Worm (Caenorhabditis elegans) whole organism, L1 larva: ENCODE measurements around the gene Y75B12B.13.

Experiments used
- Y116A8C.19 ChIP-seq: sonication (generic microtip); optimal IDR thresholded peaks from 2 replicates; lab custom pipeline; 2016; ENCODE audit warnings: missing compliant biosample characterization, missing genetic modification characterization, borderline replicate concordance
- aha-1 ChIP-seq: fragments of 150-350 bp; optimal IDR thresholded peaks from 2 replicates; lab custom pipeline; 2014; ENCODE audit warnings: missing biosample characterization, missing genetic modification characterization
- ama-1 ChIP-seq: fragments of 150-350 bp; optimal IDR thresholded peaks from 2 replicates; lab custom pipeline; 2014
- blmp-1 ChIP-seq: fragments of 150-350 bp; optimal IDR thresholded peaks from 2 replicates; lab custom pipeline; 2014; ENCODE audit warnings: missing biosample characterization, missing genetic modification characterization
- ceh-63 ChIP-seq: fragments of 200-800 bp; sonication (Bioruptor generic); optimal IDR thresholded peaks from 2 replicates; lab custom pipeline; 2018; ENCODE audit warnings: mild to moderate bottlenecking, missing genetic modification characterization, missing compliant biosample characterization
- ceh-82 ChIP-seq, 3 experiments: fragments of 150-350 bp in 1 of 3; sonication (generic microtip) in 2 of 3; optimal IDR thresholded peaks; 2 replicates each; lab custom pipeline; 2014 to 2017; ENCODE audit warnings: missing biosample characterization in 3 of 3, missing genetic modification characterization in 3 of 3
- ceh-88 ChIP-seq: fragments of 200-800 bp; sonication (Bioruptor generic); IDR thresholded peaks from 2 replicates; pipeline ENCODE4 v1.3.6; 2022; ENCODE audit warnings: missing genetic modification characterization, missing compliant biosample characterization
- ces-1 ChIP-seq: fragments of 150-350 bp; optimal IDR thresholded peaks from 2 replicates; lab custom pipeline; 2014; ENCODE audit warnings: missing biosample characterization, missing genetic modification reagents, missing genetic modification characterization
- dsc-1 ChIP-seq: sonication (generic microtip); optimal IDR thresholded peaks from 2 replicates; lab custom pipeline; 2016; ENCODE audit warnings: mild to moderate bottlenecking, missing genetic modification characterization, missing compliant biosample characterization
- efl-1 ChIP-seq, 4 experiments: fragments of 150-350 bp; optimal IDR thresholded peaks in 3 of 4; peaks in 1 of 4; 1 replicate in 1 of 4; 2 replicates in 3 of 4; lab custom pipeline; 2014; ENCODE audit warnings: missing biosample characterization in 2 of 4, missing genetic modification characterization in 2 of 4, missing genetic modification reagents in 2 of 4
- egl-13 ChIP-seq: sonication (generic microtip); optimal IDR thresholded peaks from 2 replicates; lab custom pipeline; 2016; ENCODE audit warnings: missing genotype, missing genetic modification reagents, missing genetic modification characterization, missing compliant biosample characterization
- egl-27 ChIP-seq, 2 experiments: fragments of 150-350 bp in 1 of 2; sonication (generic microtip); optimal IDR thresholded peaks; 3 replicates each; lab custom pipeline; 2017 to 2018; ENCODE audit warnings: missing biosample characterization in 2 of 2, missing genetic modification characterization in 2 of 2, missing genetic modification reagents in 2 of 2
- elt-2 ChIP-seq: sonication (generic microtip); optimal IDR thresholded peaks from 2 replicates; lab custom pipeline; 2016; ENCODE audit warnings: missing genetic modification characterization, mild to moderate bottlenecking, inconsistent platforms, missing compliant biosample characterization, missing genetic modification reagents
- ets-5 ChIP-seq: fragments of 200-800 bp; sonication (Bioruptor generic); IDR thresholded peaks from 2 replicates; pipeline ENCODE4 v1.3.6; 2022; ENCODE audit warnings: missing genetic modification characterization, missing compliant biosample characterization
- fkh-10 ChIP-seq: sonication (generic microtip); optimal IDR thresholded peaks from 2 replicates; lab custom pipeline; 2017; ENCODE audit warnings: missing biosample characterization, missing genetic modification reagents, missing genetic modification characterization
- fkh-8 ChIP-seq: sonication (generic microtip); optimal IDR thresholded peaks from 2 replicates; lab custom pipeline; 2016; ENCODE audit warnings: mild to moderate bottlenecking, missing genetic modification characterization, missing compliant biosample characterization
- fos-1 ChIP-seq: fragments of 150-350 bp; optimal IDR thresholded peaks from 2 replicates; lab custom pipeline; 2014; ENCODE audit warnings: missing biosample characterization, missing genetic modification characterization
- hpl-2 ChIP-seq: fragments of 150-350 bp; optimal IDR thresholded peaks from 2 replicates; lab custom pipeline; 2014; ENCODE audit warnings: missing biosample characterization, missing genetic modification reagents, missing genetic modification characterization
- isw-1 ChIP-seq: fragments of 200-800 bp; sonication (Bioruptor generic); IDR thresholded peaks from 2 replicates; pipeline ENCODE4 v1.3.6; 2022; ENCODE audit warnings: missing genetic modification characterization, missing compliant biosample characterization
- lin-14 ChIP-seq: fragments of 200-800 bp; sonication (Bioruptor generic); optimal IDR thresholded peaks from 2 replicates; lab custom pipeline; 2018; ENCODE audit warnings: mild to moderate bottlenecking, missing genetic modification characterization, moderate library complexity, missing compliant biosample characterization
- lir-3 ChIP-seq: sonication (generic microtip); optimal IDR thresholded peaks from 2 replicates; lab custom pipeline; 2016; ENCODE audit warnings: mild to moderate bottlenecking, missing genetic modification characterization, moderate library complexity, missing compliant biosample characterization; ENCODE audit not compliant: poor library complexity
- mdl-1 ChIP-seq, 2 experiments: fragments of 150-350 bp; optimal IDR thresholded peaks; 2 replicates each; lab custom pipeline; 2014 to 2017; ENCODE audit warnings: missing biosample characterization in 2 of 2, missing genetic modification characterization in 2 of 2, inconsistent platforms in 1 of 2
- nhr-12 ChIP-seq: sonication (generic microtip); optimal IDR thresholded peaks from 2 replicates; lab custom pipeline; 2017; ENCODE audit warnings: missing biosample characterization, missing genetic modification characterization
- nhr-19 ChIP-seq: fragments of 200-800 bp; sonication (Bioruptor generic); conservative IDR thresholded peaks from 2 replicates; pipeline ENCODE4 v1.3.6; 2022; ENCODE audit warnings: missing genetic modification characterization, missing compliant biosample characterization
- nhr-28 ChIP-seq: fragments of 150-350 bp; optimal IDR thresholded peaks from 2 replicates; lab custom pipeline; 2014; ENCODE audit warnings: missing biosample characterization, missing genetic modification characterization
- nhr-47 ChIP-seq: sonication (generic microtip); optimal IDR thresholded peaks from 2 replicates; lab custom pipeline; 2016; ENCODE audit warnings: mild to moderate bottlenecking, missing genetic modification characterization, moderate library complexity, missing compliant biosample characterization
- nhr-77 ChIP-seq: fragments of 150-350 bp; optimal IDR thresholded peaks from 2 replicates; lab custom pipeline; 2014; ENCODE audit warnings: missing biosample characterization, missing genetic modification characterization
- pag-3 ChIP-seq: sonication (generic microtip); optimal IDR thresholded peaks from 2 replicates; lab custom pipeline; 2017; ENCODE audit warnings: missing genetic modification characterization, mild to moderate bottlenecking, missing compliant biosample characterization, antibody characterized with exemption, borderline replicate concordance; ENCODE audit not compliant: insufficient read depth
- rnt-1 ChIP-seq: sonication (generic microtip); optimal IDR thresholded peaks from 2 replicates; lab custom pipeline; 2016; ENCODE audit warnings: mild to moderate bottlenecking, missing genetic modification characterization, moderate library complexity, missing compliant biosample characterization
- sptf-1 ChIP-seq: fragments of 150-350 bp; optimal IDR thresholded peaks from 2 replicates; lab custom pipeline; 2014; ENCODE audit warnings: missing biosample characterization, missing genetic modification characterization
- sup-37 ChIP-seq: fragments of 200-800 bp; sonication (Bioruptor generic); optimal IDR thresholded peaks from 2 replicates; lab custom pipeline; 2018; ENCODE audit warnings: mild to moderate bottlenecking, missing genetic modification characterization, missing compliant biosample characterization
- swsn-7 ChIP-seq: sonication (generic microtip); optimal IDR thresholded peaks from 2 replicates; lab custom pipeline; 2016; ENCODE audit warnings: missing genetic modification characterization, missing compliant biosample characterization
- tlp-1 ChIP-seq: fragments of 150-350 bp; optimal IDR thresholded peaks from 2 replicates; lab custom pipeline; 2014; ENCODE audit warnings: missing biosample characterization, missing genetic modification characterization
- unc-30 ChIP-seq: sonication (generic microtip); optimal IDR thresholded peaks from 2 replicates; lab custom pipeline; 2017; ENCODE audit warnings: missing biosample characterization, missing genetic modification characterization
- xbp-1 ChIP-seq: sonication (generic microtip); optimal IDR thresholded peaks from 2 replicates; lab custom pipeline; 2016; ENCODE audit warnings: missing genetic modification characterization, missing compliant biosample characterization
- ztf-11 ChIP-seq, 2 experiments: sonication (generic microtip); optimal IDR thresholded peaks; 2 replicates each; lab custom pipeline; 2016 to 2017; ENCODE audit warnings: missing genetic modification characterization in 2 of 2, missing biosample characterization in 1 of 2, missing compliant biosample characterization in 1 of 2
- ztf-4 ChIP-seq: fragments of 150-350 bp; optimal IDR thresholded peaks from 2 replicates; lab custom pipeline; 2014; ENCODE audit warnings: missing biosample characterization, missing genetic modification characterization

Y75B12B.13 gene

ce11 chrV:15186259-15186927 lies 7.4 kb downstream of the Y75B12B.13 start, which contains the start of gene Y75B12B.3 (continued):
- TF ChIP-seq pag-3 (no peak), fos-1 (tag; lab: Kevin White, UChicago) (no peak), ceh-63 (GFP tag; lab: Kevin White, UChicago) (no peak), tlp-1 (tag; lab: Kevin White, UChicago) (no peak), ceh-88 (GFP tag; lab: Robert Waterston, UW) (no peak), nhr-28 (tag; lab: Kevin White, UChicago) (no peak), aha-1 (tag; lab: Kevin White, UChicago) (no peak), hpl-2 (GFP tag; lab: Kevin White, UChicago) (no peak), sptf-1 (tag; lab: Kevin White, UChicago) (no peak), lir-3 (tag; lab: Kevin White, UChicago) (no peak), ztf-4 (tag; lab: Kevin White, UChicago) (no peak), rnt-1 (tag; lab: Kevin White, UChicago) (no peak), efl-1 (optimal IDR thresholded peaks at IDR 0.05; lab: Kevin White, UChicago) (no peak), efl-1 (GFP tag; optimal IDR thresholded peaks at IDR 0.05 in 1 of 2; lab: Kevin White, UChicago) (peak in 1 of 2 experiments; percentile 58), nhr-77 (tag; lab: Kevin White, UChicago) (no peak), mdl-1 (tag; optimal IDR thresholded peaks at IDR 0.05; lab: Kevin White, UChicago) (no peak), fkh-8 (tag; lab: Kevin White, UChicago) (no peak), ama-1 (lab: Kevin White, UChicago) (peak; percentile 93), egl-27 (tag; optimal IDR thresholded peaks at IDR 0.05; lab: Kevin White, UChicago) (no peak), dsc-1 (tag; lab: Kevin White, UChicago) (no peak), blmp-1 (tag; lab: Kevin White, UChicago) (no peak)
- TF ChIP-seq, all 84 proteins: peak for 6

- TF ChIP-seq swsn-7 (tag; lab: Kevin White, UChicago) (no peak), ceh-82 (tag; optimal IDR thresholded peaks at IDR 0.05; lab: Kevin White, UChicago) (no peak), nhr-47 (tag; lab: Kevin White, UChicago) (no peak), efl-1 (optimal IDR thresholded peaks at IDR 0.05; lab: Kevin White, UChicago) (no peak), efl-1 (GFP tag; optimal IDR thresholded peaks at IDR 0.05 in 1 of 2; lab: Kevin White, UChicago) (peak in 1 of 2 experiments; percentile 90), lin-14 (GFP tag; lab: Kevin White, UChicago) (no peak), ztf-11 (tag; optimal IDR thresholded peaks at IDR 0.05; lab: Kevin White, UChicago) (no peak), unc-30 (tag; lab: Kevin White, UChicago) (no peak)
Measured at ce11 chrV:15184097-15185040, 9.4 kb downstream of the Y75B12B.13 start, which contains the start of gene Y75B12B.1. Y75B12B.1 (plus strand) TSS chrV:15184699.

ce11 chrV:15182407-15182806 lies 11.4 kb downstream of the Y75B12B.13 start, which contains the start of gene fbxa-84:
fbxa-84 (plus strand) TSS chrV:15182440.
- TF ChIP-seq ces-1 (GFP tag; lab: Kevin White, UChicago) (no peak), ama-1 (lab: Kevin White, UChicago) (no peak), efl-1 (optimal IDR thresholded peaks at IDR 0.05; lab: Kevin White, UChicago) (no peak), efl-1 (GFP tag; optimal IDR thresholded peaks at IDR 0.05 in 1 of 2; lab: Kevin White, UChicago) (peak in 1 of 2 experiments; percentile 83), nhr-12 (tag; lab: Kevin White, UChicago) (no peak), Y116A8C.19 (tag; lab: Kevin White, UChicago) (no peak), ets-5 (no peak), isw-1 (no peak), sup-37 (GFP tag; lab: Kevin White, UChicago) (no peak), dsc-1 (tag; lab: Kevin White, UChicago) (no peak), nhr-19 (GFP tag; lab: Robert Waterston, UW) (no peak), elt-2 (tag; lab: Kevin White, UChicago) (peak; percentile 5), egl-13 (no peak), xbp-1 (tag; lab: Kevin White, UChicago) (no peak), aha-1 (tag; lab: Kevin White, UChicago) (no peak), fkh-10 (GFP tag; lab: Kevin White, UChicago) (no peak)
- TF ChIP-seq, all 84 proteins: peak for 2
